Worm (Caenorhabditis elegans): ENCODE measurements around the gene his-37.

DNA sequence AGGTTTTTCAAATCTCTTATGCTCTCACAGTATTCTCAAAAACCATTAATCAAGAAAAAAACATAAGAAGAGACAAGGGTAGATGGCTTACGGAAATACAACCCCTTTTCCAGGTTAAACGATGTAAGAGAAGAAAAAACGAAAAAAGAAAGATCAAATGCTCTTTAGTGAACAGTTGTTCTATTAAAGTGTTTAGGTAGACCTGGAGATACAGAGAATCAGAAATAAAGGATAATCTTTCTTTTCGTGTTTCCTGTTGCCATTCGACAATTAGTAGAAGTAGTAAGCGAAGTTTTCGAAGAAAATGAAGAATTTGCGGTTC is 36.4 kb downstream of the his-37 start, which contains the start of gene K09G1.1:
- no peak for TF ChIP-seq flt-1 (GFP tag; IDR thresholded peaks at IDR 0.05)
- no peak for TF ChIP-seq cog-1 (tag; optimal IDR thresholded peaks at IDR 0.05)
- TF ChIP-seq ref-1 (GFP tag; conservative IDR thresholded peaks at IDR 0.05), result no peak
- no peak for TF ChIP-seq tab-1 (GFP tag; IDR thresholded peaks at IDR 0.05)

Measured in whole organism, midembryonic.